Fruit fly (Drosophila melanogaster) whole organism, embryonic: ENCODE measurements around the gene CG6254.

Experiments
- ATbp ChIP-seq: fragments of 200-800 bp; sonication (Bioruptor generic); optimal IDR thresholded peaks from 2 replicates; lab custom pipeline; 2017; ENCODE audit warnings: missing biosample characterization, mild to moderate bottlenecking, missing genetic modification characterization, missing genetic modification reagents
- Abd-B ChIP-seq: fragments of 200-800 bp; sonication (Bioruptor generic); optimal IDR thresholded peaks from 2 replicates; lab custom pipeline; 2018; ENCODE audit warnings: missing biosample characterization, mild to moderate bottlenecking, missing genetic modification characterization, moderate library complexity
- CG10147 ChIP-seq: fragments of 200-800 bp; sonication (Bioruptor generic); optimal IDR thresholded peaks from 2 replicates; lab custom pipeline; 2019; ENCODE audit warnings: missing biosample characterization, mild to moderate bottlenecking, missing genetic modification characterization, moderate library complexity
- CG10209 ChIP-seq: fragments of 200-800 bp; sonication (Bioruptor generic); optimal IDR thresholded peaks from 3 replicates; lab custom pipeline; 2017; ENCODE audit warnings: missing biosample characterization, mild to moderate bottlenecking, missing genetic modification characterization, missing genetic modification reagents
- CG1233 ChIP-seq: fragments of 200-800 bp; sonication (Bioruptor generic); optimal IDR thresholded peaks from 4 replicates; lab custom pipeline; 2018; ENCODE audit warnings: missing biosample characterization, mild to moderate bottlenecking, missing genetic modification characterization
- CG12769 ChIP-seq: fragments of 200-800 bp; sonication (Bioruptor generic); optimal IDR thresholded peaks from 2 replicates; lab custom pipeline; 2019; ENCODE audit warnings: missing biosample characterization, mild to moderate bottlenecking, missing genetic modification characterization, moderate library complexity
- CG13123 ChIP-seq: fragments of 200-800 bp; sonication (Bioruptor generic); optimal IDR thresholded peaks from 2 replicates; lab custom pipeline; 2016; ENCODE audit warnings: missing biosample characterization, missing genetic modification characterization
- CG14014 ChIP-seq: fragments of 200-800 bp; sonication (Bioruptor generic); IDR thresholded peaks from 2 replicates; pipeline ENCODE4 v1.3.6; 2022; ENCODE audit warnings: missing biosample characterization, missing genetic modification characterization
- CG15269 ChIP-seq: fragments of 200-800 bp; sonication (Bioruptor generic); optimal IDR thresholded peaks from 2 replicates; lab custom pipeline; 2018; ENCODE audit warnings: missing biosample characterization, mild to moderate bottlenecking, missing genetic modification characterization, moderate library complexity
- CG1602 ChIP-seq: fragments of 200-800 bp; sonication (Bioruptor generic); optimal IDR thresholded peaks from 3 replicates; lab custom pipeline; 2016; ENCODE audit warnings: missing biosample characterization, missing genetic modification characterization
- CG17328 ChIP-seq: fragments of 200-800 bp; sonication (Bioruptor generic); IDR thresholded peaks from 2 replicates; pipeline ENCODE4 v1.3.6; 2022; ENCODE audit warnings: missing biosample characterization, missing genetic modification characterization
- CG17361 ChIP-seq: fragments of 200-800 bp; sonication (Bioruptor generic); IDR thresholded peaks from 3 replicates; pipeline ENCODE4 v1.3.6; 2022; ENCODE audit warnings: missing biosample characterization, missing genetic modification characterization
- CG18764 ChIP-seq: fragments of 200-800 bp; sonication (Bioruptor generic); optimal IDR thresholded peaks from 3 replicates; lab custom pipeline; 2016; ENCODE audit warnings: missing biosample characterization, missing genetic modification characterization
- CG2116 ChIP-seq: fragments of 200-800 bp; sonication (Bioruptor generic); optimal IDR thresholded peaks from 3 replicates; lab custom pipeline; 2018; ENCODE audit warnings: missing biosample characterization, mild to moderate bottlenecking, missing genetic modification characterization
- CG2202 ChIP-seq: fragments of 200-800 bp; sonication (Bioruptor generic); optimal IDR thresholded peaks from 2 replicates; lab custom pipeline; 2018; ENCODE audit warnings: missing biosample characterization, mild to moderate bottlenecking, missing genetic modification characterization
- CG30403 ChIP-seq: fragments of 200-800 bp; sonication (Bioruptor generic); optimal IDR thresholded peaks from 3 replicates; lab custom pipeline; 2016; ENCODE audit warnings: missing biosample characterization, missing genetic modification characterization
- CG4282 ChIP-seq: fragments of 200-800 bp; sonication (Bioruptor generic); optimal IDR thresholded peaks from 2 replicates; lab custom pipeline; 2016; ENCODE audit warnings: missing biosample characterization, missing genetic modification characterization
- CG6813 ChIP-seq: fragments of 200-800 bp; sonication (Bioruptor generic); optimal IDR thresholded peaks from 2 replicates; lab custom pipeline; 2017; ENCODE audit warnings: missing biosample characterization, missing genetic modification characterization, mild to moderate bottlenecking, moderate library complexity, missing genetic modification reagents
- CG6854 ChIP-seq: fragments of 200-800 bp; sonication (Bioruptor generic); optimal IDR thresholded peaks from 3 replicates; lab custom pipeline; 2017; ENCODE audit warnings: missing biosample characterization, mild to moderate bottlenecking, missing genetic modification characterization
- CG7987 ChIP-seq: fragments of 200-800 bp; sonication (Bioruptor generic); optimal IDR thresholded peaks from 2 replicates; lab custom pipeline; 2018; ENCODE audit warnings: missing biosample characterization, mild to moderate bottlenecking, missing genetic modification characterization, moderate library complexity
- CG8089 ChIP-seq: fragments of 200-800 bp; sonication (Bioruptor generic); optimal IDR thresholded peaks from 3 replicates; lab custom pipeline; 2016; ENCODE audit warnings: missing biosample characterization, missing genetic modification characterization
- CG8924 ChIP-seq: fragments of 200-800 bp; optimal IDR thresholded peaks from 3 replicates; lab custom pipeline; 2019; ENCODE audit warnings: missing biosample characterization, mild to moderate bottlenecking, missing genetic modification characterization, moderate library complexity
- HHEX ChIP-seq: fragments of 200-800 bp; sonication (Bioruptor generic); optimal IDR thresholded peaks from 3 replicates; lab custom pipeline; 2017; ENCODE audit warnings: missing biosample characterization, mild to moderate bottlenecking, missing genetic modification characterization, missing genetic modification reagents
- HLHmδ ChIP-seq: fragments of 200-800 bp; sonication (Bioruptor generic); optimal IDR thresholded peaks from 2 replicates; lab custom pipeline; 2018; ENCODE audit warnings: missing biosample characterization, mild to moderate bottlenecking, missing genetic modification characterization, moderate library complexity
- Hey ChIP-seq: fragments of 200-800 bp; sonication (Bioruptor generic); optimal IDR thresholded peaks from 3 replicates; lab custom pipeline; 2018; ENCODE audit warnings: missing biosample characterization, mild to moderate bottlenecking, missing genetic modification characterization
- HmgZ ChIP-seq: fragments of 200-800 bp; sonication (Bioruptor generic); optimal IDR thresholded peaks from 2 replicates; lab custom pipeline; 2018; ENCODE audit warnings: missing biosample characterization, mild to moderate bottlenecking, missing genetic modification characterization
- MESR4 ChIP-seq: fragments of 200-800 bp; sonication (Bioruptor generic); optimal IDR thresholded peaks from 2 replicates; lab custom pipeline; 2018; ENCODE audit warnings: missing biosample characterization, mild to moderate bottlenecking, missing genetic modification characterization, moderate library complexity
- Med ChIP-seq: fragments of 200-800 bp; sonication (Bioruptor generic); peaks from one replicate; lab custom pipeline; 2016; ENCODE audit warnings: missing biosample characterization, missing genetic modification characterization, mild to moderate bottlenecking, inconsistent platforms, moderate library complexity
- NC2β ChIP-seq: fragments of 200-800 bp; sonication (Bioruptor generic); optimal IDR thresholded peaks from 2 replicates; lab custom pipeline; 2016; ENCODE audit warnings: missing biosample characterization, missing genetic modification characterization
- Xbp1 ChIP-seq: fragments of 200-800 bp; sonication (Bioruptor generic); optimal IDR thresholded peaks from 3 replicates; lab custom pipeline; 2016; ENCODE audit warnings: missing biosample characterization, mild to moderate bottlenecking, missing genetic modification characterization
- abd-A ChIP-seq: fragments of 200-800 bp; sonication (Bioruptor generic); optimal IDR thresholded peaks from 3 replicates; lab custom pipeline; 2019; ENCODE audit warnings: missing biosample characterization, mild to moderate bottlenecking, missing genetic modification characterization, moderate library complexity
- al ChIP-seq: fragments of 200-800 bp; sonication (Bioruptor generic); IDR thresholded peaks from 2 replicates; pipeline ENCODE4 v1.3.6; 2022; ENCODE audit warnings: missing biosample characterization, missing genetic modification characterization
- ash1 ChIP-seq: fragments of 200-800 bp; sonication (Bioruptor generic); optimal IDR thresholded peaks from 2 replicates; lab custom pipeline; 2018; ENCODE audit warnings: missing biosample characterization, mild to moderate bottlenecking, missing genetic modification characterization
- cad ChIP-seq: fragments of >200 bp; optimal IDR thresholded peaks from 2 replicates; lab custom pipeline; 2017; ENCODE audit warnings: missing biosample characterization, missing genetic modification characterization
- cwo ChIP-seq: fragments of 200-800 bp; sonication (Bioruptor generic); optimal IDR thresholded peaks from 3 replicates; lab custom pipeline; 2017; ENCODE audit warnings: missing biosample characterization, missing genetic modification characterization, mild to moderate bottlenecking, moderate library complexity, missing genetic modification reagents
- ewg ChIP-seq: fragments of 200-800 bp; sonication (Bioruptor generic); optimal IDR thresholded peaks from 3 replicates; lab custom pipeline; 2017; ENCODE audit warnings: mild to moderate bottlenecking, missing biosample characterization, missing genetic modification reagents, missing genetic modification characterization
- fru ChIP-seq: fragments of >200 bp; optimal IDR thresholded peaks from 2 replicates; lab custom pipeline; 2017
- ham ChIP-seq: fragments of 200-800 bp; sonication (Bioruptor generic); IDR thresholded peaks from 2 replicates; pipeline ENCODE4 v1.3.6; 2022; ENCODE audit warnings: missing biosample characterization, missing genetic modification characterization
- hb ChIP-seq: fragments of 200-800 bp; sonication (Bioruptor generic); IDR thresholded peaks from 3 replicates; pipeline ENCODE4 v1.3.6; 2022; ENCODE audit warnings: missing biosample characterization, missing genetic modification characterization; ENCODE audit not compliant: partially characterized antibody
- ken ChIP-seq: fragments of 200-800 bp; sonication (Bioruptor generic); IDR thresholded peaks from 3 replicates; pipeline ENCODE4 v1.3.6; 2022; ENCODE audit warnings: missing biosample characterization, missing genetic modification characterization
- mirr ChIP-seq: fragments of 200-800 bp; sonication (Bioruptor generic); optimal IDR thresholded peaks from 3 replicates; lab custom pipeline; 2018; ENCODE audit warnings: missing biosample characterization, mild to moderate bottlenecking, missing genetic modification characterization
- nmo ChIP-seq: fragments of 200-800 bp; sonication (Bioruptor generic); optimal IDR thresholded peaks from 2 replicates; lab custom pipeline; 2018; ENCODE audit warnings: missing biosample characterization, mild to moderate bottlenecking, missing genetic modification characterization, moderate library complexity
- onecut ChIP-seq: fragments of 200-800 bp; sonication (Bioruptor generic); IDR thresholded peaks from 2 replicates; pipeline ENCODE4 v1.3.6; 2022; ENCODE audit warnings: missing biosample characterization, missing genetic modification characterization
- pb ChIP-seq: fragments of 200-800 bp; sonication (Bioruptor generic); optimal IDR thresholded peaks from 3 replicates; lab custom pipeline; 2016; ENCODE audit warnings: missing biosample characterization, missing genetic modification characterization
- pfk ChIP-seq: fragments of 200-800 bp; sonication (Bioruptor generic); optimal IDR thresholded peaks from 2 replicates; lab custom pipeline; 2018; ENCODE audit warnings: missing biosample characterization, mild to moderate bottlenecking, missing genetic modification characterization, moderate library complexity
- pita ChIP-seq: fragments of 200-800 bp; sonication (Bioruptor generic); optimal IDR thresholded peaks from 2 replicates; lab custom pipeline; 2017; ENCODE audit warnings: missing biosample characterization, mild to moderate bottlenecking, missing genetic modification characterization
- rib ChIP-seq: fragments of 200-800 bp; sonication (Bioruptor generic); IDR thresholded peaks from 2 replicates; pipeline ENCODE4 v1.3.6; 2022; ENCODE audit warnings: missing biosample characterization, missing genetic modification characterization
- run ChIP-seq: fragments of 200-800 bp; sonication (Bioruptor generic); optimal IDR thresholded peaks from 3 replicates; lab custom pipeline; 2018; ENCODE audit warnings: missing biosample characterization, mild to moderate bottlenecking, missing genetic modification characterization
- sd ChIP-seq: fragments of 200-800 bp; sonication (Bioruptor generic); optimal IDR thresholded peaks from 3 replicates; lab custom pipeline; 2018; ENCODE audit warnings: missing biosample characterization, mild to moderate bottlenecking, missing genetic modification characterization, moderate library complexity
- slbo ChIP-seq: fragments of 200-800 bp; sonication (Bioruptor generic); IDR thresholded peaks from 2 replicates; pipeline ENCODE4 v1.3.6; 2022; ENCODE audit warnings: missing biosample characterization, missing genetic modification characterization
- unc-4 ChIP-seq: fragments of 200-800 bp; sonication (Bioruptor generic); IDR thresholded peaks from 2 replicates; pipeline ENCODE4 v1.3.6; 2022; ENCODE audit warnings: missing biosample characterization, missing genetic modification characterization; ENCODE audit not compliant: partially characterized antibody
- wek ChIP-seq: fragments of 200-800 bp; sonication (Bioruptor generic); optimal IDR thresholded peaks from 3 replicates; lab custom pipeline; 2018; ENCODE audit warnings: missing biosample characterization, mild to moderate bottlenecking, missing genetic modification characterization, moderate library complexity

Gene CG6254

dm6 chr3R:10167280-10167679 is 6.1 kb upstream of the CG6254 start (continued):
- no peak for TF ChIP-seq run
- TF ChIP-seq slbo (GFP tag; lab: Robert Waterston, UW): no peak
- TF ChIP-seq HHEX (GFP tag; lab: Kevin White, UChicago): no peak
- no peak for TF ChIP-seq HLHmδ (GFP tag; lab: Kevin White, UChicago)
- TF ChIP-seq CG14014 (GFP tag; lab: Robert Waterston, UW): no peak
- no peak for TF ChIP-seq CG8089 (GFP tag; lab: Kevin White, UChicago)
- no peak for TF ChIP-seq CG2202
- TF ChIP-seq onecut (GFP tag; lab: Robert Waterston, UW): no peak
- TF ChIP-seq pb (GFP tag; lab: Kevin White, UChicago): no peak
- no peak for TF ChIP-seq ash1 (GFP tag; lab: Kevin White, UChicago)
- TF ChIP-seq cad (GFP tag; lab: Kevin White, UChicago): no peak
- TF ChIP-seq CG8924: no peak
- no peak for TF ChIP-seq hb (GFP tag; lab: Robert Waterston, UW)
- no peak for TF ChIP-seq ATbp
- TF ChIP-seq CG18764 (GFP tag; lab: Kevin White, UChicago): no peak
- no peak for TF ChIP-seq NC2β (GFP tag; lab: Kevin White, UChicago)
- no peak for TF ChIP-seq wek
- no peak for TF ChIP-seq CG10209
- no peak for TF ChIP-seq ham (GFP tag; lab: Robert Waterston, UW)
- TF ChIP-seq CG17328 (GFP tag; lab: Robert Waterston, UW): 0 out of 2 replicates have a peak, but pooled peaks have one; percentile 25
- TF ChIP-seq CG1233 (GFP tag; lab: Kevin White, UChicago): no peak
- TF ChIP-seq CG15269 (tag; lab: Kevin White, UChicago): no peak
- no peak for TF ChIP-seq CG4282 (GFP tag; lab: Kevin White, UChicago)
- TF ChIP-seq CG6854 (GFP tag; lab: Kevin White, UChicago): no peak
- no peak for TF ChIP-seq pita (GFP tag; lab: Kevin White, UChicago)
- peak; percentile 9 for TF ChIP-seq Med
- no peak for TF ChIP-seq CG12769 (tag; lab: Kevin White, UChicago)
- TF ChIP-seq rib (GFP tag; lab: Robert Waterston, UW): no peak
- TF ChIP-seq ken (GFP tag; lab: Robert Waterston, UW): no peak
- TF ChIP-seq CG7987 (GFP tag; lab: Kevin White, UChicago): no peak
- TF ChIP-seq ewg (GFP tag; lab: Kevin White, UChicago): no peak
- no peak for TF ChIP-seq Abd-B (GFP tag; lab: Kevin White, UChicago)
- TF ChIP-seq CG1602: no peak
- no peak for TF ChIP-seq CG2116 (GFP tag; lab: Kevin White, UChicago)
- TF ChIP-seq pfk (GFP tag; lab: Kevin White, UChicago): peak; percentile 78
- TF ChIP-seq al: no peak

dm6 chr3R:10166334-10166733 is 5.2 kb upstream of the CG6254 start:
- TF ChIP-seq CG10147 (GFP tag; lab: Kevin White, UChicago) (peak; percentile 15), nmo (GFP tag; lab: Kevin White, UChicago) (no peak), sd (tag; lab: Kevin White, UChicago) (no peak), abd-A (tag; lab: Kevin White, UChicago) (no peak), Xbp1 (no peak), CG17361 (GFP tag; lab: Robert Waterston, UW) (no peak), CG6813 (GFP tag; lab: Kevin White, UChicago) (no peak), CG7987 (GFP tag; lab: Kevin White, UChicago) (peak; percentile 46), fru (lab: Kevin White, UChicago) (no peak), Abd-B (GFP tag; lab: Kevin White, UChicago) (no peak), CG13123 (GFP tag; lab: Kevin White, UChicago) (no peak), pfk (GFP tag; lab: Kevin White, UChicago) (no peak), mirr (GFP tag; lab: Kevin White, UChicago) (peak; percentile 48), CG30403 (GFP tag; lab: Kevin White, UChicago) (no peak), HmgZ (tag; lab: Kevin White, UChicago) (peak; percentile 14), cwo (GFP tag; lab: Kevin White, UChicago) (peak; percentile 37), unc-4 (GFP tag; lab: Robert Waterston, UW) (no peak), MESR4 (GFP tag; lab: Kevin White, UChicago) (no peak), Hey (tag; lab: Kevin White, UChicago) (peak; percentile 23)
